Fruit fly (Drosophila melanogaster) whole organism, prepupa: ENCODE results near the gene Polr1B.

Source experiments
- CG10631 ChIP-seq: fragments of 200-800 bp; sonication (Bioruptor generic); optimal IDR thresholded peaks from 2 replicates; lab custom pipeline; 2016; ENCODE audit warnings: missing biosample characterization, missing genetic modification characterization
- CG10669 ChIP-seq: fragments of 200-800 bp; sonication (Bioruptor generic); optimal IDR thresholded peaks from 3 replicates; lab custom pipeline; 2018; ENCODE audit warnings: missing biosample characterization, mild to moderate bottlenecking, missing genetic modification characterization, moderate library complexity
- CG11294 ChIP-seq: fragments of 200-800 bp; sonication (Bioruptor generic); IDR thresholded peaks from 2 replicates; pipeline ENCODE4 v1.3.6; 2022; ENCODE audit warnings: missing biosample characterization, missing genetic modification characterization
- CG11762 ChIP-seq: fragments of 200-800 bp; sonication (Bioruptor generic); optimal IDR thresholded peaks from 3 replicates; lab custom pipeline; 2016; ENCODE audit warnings: missing biosample characterization, missing genetic modification characterization; ENCODE audit not compliant: insufficient read depth
- CG11902 ChIP-seq: fragments of 200-800 bp; sonication (Bioruptor generic); optimal IDR thresholded peaks from 3 replicates; lab custom pipeline; 2016; ENCODE audit warnings: missing biosample characterization, missing genetic modification characterization
- CG15336 ChIP-seq: fragments of 200-800 bp; sonication (Bioruptor generic); IDR thresholded peaks from 2 replicates; pipeline ENCODE4 v1.3.6; 2022; ENCODE audit warnings: missing biosample characterization, missing genetic modification characterization
- CG1621 ChIP-seq: fragments of 200-800 bp; sonication (Bioruptor generic); optimal IDR thresholded peaks from 3 replicates; lab custom pipeline; 2018; ENCODE audit warnings: missing biosample characterization, mild to moderate bottlenecking, missing genetic modification characterization
- CG16779 ChIP-seq: fragments of 200-800 bp; sonication (Bioruptor generic); optimal IDR thresholded peaks from 3 replicates; lab custom pipeline; 2017; ENCODE audit warnings: missing biosample characterization, mild to moderate bottlenecking, missing genetic modification characterization
- CG3032 ChIP-seq: fragments of 200-800 bp; optimal IDR thresholded peaks from 2 replicates; lab custom pipeline; 2019; ENCODE audit warnings: missing biosample characterization, mild to moderate bottlenecking, missing genetic modification characterization, moderate library complexity
- CG32006 ChIP-seq: fragments of 200-800 bp; sonication (Bioruptor generic); optimal IDR thresholded peaks from 3 replicates; lab custom pipeline; 2017; ENCODE audit warnings: missing biosample characterization, mild to moderate bottlenecking, missing genetic modification characterization
- CG34406 ChIP-seq: fragments of 200-800 bp; sonication (Bioruptor generic); optimal IDR thresholded peaks from 3 replicates; lab custom pipeline; 2016; ENCODE audit warnings: missing biosample characterization, missing genetic modification characterization
- CG4318 ChIP-seq: fragments of 200-800 bp; sonication (Bioruptor generic); optimal IDR thresholded peaks from 3 replicates; lab custom pipeline; 2017; ENCODE audit warnings: missing biosample characterization, mild to moderate bottlenecking, missing genetic modification characterization
- CG6276 ChIP-seq: fragments of 200-800 bp; sonication (Bioruptor generic); optimal IDR thresholded peaks from 2 replicates; lab custom pipeline; 2017; ENCODE audit warnings: missing biosample characterization, mild to moderate bottlenecking, missing genetic modification characterization
- CG6792 ChIP-seq: fragments of 200-800 bp; sonication (Bioruptor generic); optimal IDR thresholded peaks from 3 replicates; lab custom pipeline; 2016; ENCODE audit warnings: missing biosample characterization, missing genetic modification characterization
- CG6808 ChIP-seq: fragments of 200-800 bp; sonication (Bioruptor generic); optimal IDR thresholded peaks from 3 replicates; lab custom pipeline; 2017; ENCODE audit warnings: missing biosample characterization, missing genetic modification characterization, mild to moderate bottlenecking, moderate library complexity, missing genetic modification reagents
- CG6854 ChIP-seq: fragments of 200-800 bp; sonication (Bioruptor generic); optimal IDR thresholded peaks from 2 replicates; lab custom pipeline; 2017; ENCODE audit warnings: missing biosample characterization, mild to moderate bottlenecking, missing genetic modification characterization
- CG7368 ChIP-seq: fragments of 200-800 bp; sonication (Bioruptor generic); optimal IDR thresholded peaks from 3 replicates; lab custom pipeline; 2016; ENCODE audit warnings: missing biosample characterization, missing genetic modification characterization
- CG8119 ChIP-seq: fragments of 200-800 bp; sonication (Bioruptor generic); IDR thresholded peaks from 3 replicates; pipeline ENCODE4 v1.3.6; 2022; ENCODE audit warnings: missing biosample characterization, missing genetic modification characterization
- CG8319 ChIP-seq: fragments of 200-800 bp; sonication (Bioruptor generic); optimal IDR thresholded peaks from 3 replicates; lab custom pipeline; 2016; ENCODE audit warnings: missing biosample characterization, missing genetic modification characterization
- CG8632 ChIP-seq: fragments of 200-800 bp; sonication (Bioruptor generic); optimal IDR thresholded peaks from 3 replicates; lab custom pipeline; 2016; ENCODE audit warnings: missing biosample characterization, missing genetic modification characterization
- Eip78C ChIP-seq: fragments of 200-800 bp; sonication (Bioruptor generic); peaks from one replicate; lab custom pipeline; 2016; ENCODE audit warnings: missing biosample characterization, missing genetic modification characterization
- Eip93F ChIP-seq: fragments of 200-800 bp; sonication (Bioruptor generic); optimal IDR thresholded peaks from 2 replicates; lab custom pipeline; 2016; ENCODE audit warnings: missing biosample characterization, mild to moderate bottlenecking, missing genetic modification characterization
- Ets21C ChIP-seq: fragments of 200-800 bp; sonication (Bioruptor generic); optimal IDR thresholded peaks from 3 replicates; lab custom pipeline; 2016; ENCODE audit warnings: missing biosample characterization, missing genetic modification characterization
- Hr38 ChIP-seq: sonication (Bioruptor generic); optimal IDR thresholded peaks from 2 replicates; lab custom pipeline; 2016; ENCODE audit warnings: missing biosample characterization, missing genetic modification characterization
- Hr39 ChIP-seq: fragments of 200-800 bp; sonication (Bioruptor generic); optimal IDR thresholded peaks from 2 replicates; lab custom pipeline; 2016; ENCODE audit warnings: missing biosample characterization, missing genetic modification characterization
- Hr4 ChIP-seq: fragments of 200-800 bp; sonication (Bioruptor generic); optimal IDR thresholded peaks from 3 replicates; lab custom pipeline; 2016; ENCODE audit warnings: missing biosample characterization, missing genetic modification characterization
- Lpt ChIP-seq: fragments of 200-800 bp; sonication (Bioruptor generic); optimal IDR thresholded peaks from 3 replicates; lab custom pipeline; 2016; ENCODE audit warnings: missing biosample characterization, missing genetic modification characterization
- OdsH ChIP-seq: fragments of 200-800 bp; sonication (Bioruptor generic); optimal IDR thresholded peaks from 3 replicates; lab custom pipeline; 2016; ENCODE audit warnings: missing biosample characterization, missing genetic modification characterization
- Sox102F ChIP-seq: fragments of 200-800 bp; sonication (Bioruptor generic); optimal IDR thresholded peaks from 2 replicates; lab custom pipeline; 2016; ENCODE audit warnings: missing biosample characterization, mild to moderate bottlenecking, missing genetic modification characterization
- Sox14 ChIP-seq: fragments of 200-800 bp; sonication (Bioruptor generic); optimal IDR thresholded peaks from 3 replicates; lab custom pipeline; 2016; ENCODE audit warnings: missing biosample characterization, missing genetic modification characterization
- Sox15 ChIP-seq: fragments of 200-800 bp; sonication (Bioruptor generic); optimal IDR thresholded peaks from 3 replicates; lab custom pipeline; 2016; ENCODE audit warnings: missing biosample characterization, missing genetic modification characterization
- acj6 ChIP-seq: fragments of 200-800 bp; sonication (Bioruptor generic); optimal IDR thresholded peaks from 3 replicates; lab custom pipeline; 2016; ENCODE audit warnings: missing biosample characterization, missing genetic modification characterization
- cyc ChIP-seq: fragments of 200-800 bp; sonication (Bioruptor generic); optimal IDR thresholded peaks from 3 replicates; lab custom pipeline; 2016; ENCODE audit warnings: missing biosample characterization, missing genetic modification characterization
- dac ChIP-seq: fragments of 200-800 bp; sonication (Bioruptor generic); optimal IDR thresholded peaks from 2 replicates; lab custom pipeline; 2017; ENCODE audit warnings: missing biosample characterization, mild to moderate bottlenecking, missing genetic modification characterization
- dsx ChIP-seq: fragments of 200-800 bp; optimal IDR thresholded peaks from 3 replicates; lab custom pipeline; 2019; ENCODE audit warnings: missing biosample characterization, mild to moderate bottlenecking, missing genetic modification characterization, moderate library complexity; ENCODE audit not compliant: poor library complexity, severe bottlenecking
- eg ChIP-seq: fragments of 200-800 bp; sonication (Bioruptor generic); IDR thresholded peaks from 3 replicates; pipeline ENCODE4 v1.3.6; 2022; ENCODE audit warnings: missing biosample characterization, missing genetic modification characterization
- esn ChIP-seq: fragments of 200-800 bp; sonication (Bioruptor generic); optimal IDR thresholded peaks from 2 replicates; lab custom pipeline; 2016; ENCODE audit warnings: missing biosample characterization, mild to moderate bottlenecking, missing genetic modification characterization, moderate library complexity
- fd59A ChIP-seq: fragments of 200-800 bp; sonication (Bioruptor generic); optimal IDR thresholded peaks from 2 replicates; lab custom pipeline; 2017; ENCODE audit warnings: missing biosample characterization, mild to moderate bottlenecking, missing genetic modification characterization, missing genetic modification reagents
- net ChIP-seq: fragments of 200-800 bp; sonication (Bioruptor generic); optimal IDR thresholded peaks from 3 replicates; lab custom pipeline; 2016; ENCODE audit warnings: missing biosample characterization, missing genetic modification characterization
- pdm3 ChIP-seq: fragments of 200-800 bp; sonication (Bioruptor generic); optimal IDR thresholded peaks from 3 replicates; lab custom pipeline; 2016; ENCODE audit warnings: missing biosample characterization, missing genetic modification characterization
- spab ChIP-seq: fragments of 200-800 bp; sonication (Bioruptor generic); optimal IDR thresholded peaks from 2 replicates; lab custom pipeline; 2017; ENCODE audit warnings: missing biosample characterization, mild to moderate bottlenecking, missing genetic modification characterization, missing genetic modification reagents
- ss ChIP-seq, 2 experiments: fragments of 200-800 bp; sonication (Bioruptor generic); optimal IDR thresholded peaks; 2 replicates in 1 of 2; 3 replicates in 1 of 2; lab custom pipeline; 2017 to 2018; ENCODE audit warnings: mild to moderate bottlenecking in 2 of 2, missing biosample characterization in 2 of 2, missing genetic modification characterization in 2 of 2, moderate library complexity in 1 of 2
- svp ChIP-seq: fragments of 200-800 bp; sonication (Bioruptor generic); peaks from one replicate; lab custom pipeline; 2016; ENCODE audit warnings: missing biosample characterization, missing genetic modification characterization
- topi ChIP-seq: fragments of 200-800 bp; sonication (Bioruptor generic); optimal IDR thresholded peaks from 3 replicates; lab custom pipeline; 2016; ENCODE audit warnings: missing biosample characterization, missing genetic modification characterization
- vri ChIP-seq: fragments of 200-800 bp; sonication (Bioruptor generic); optimal IDR thresholded peaks from 3 replicates; lab custom pipeline; 2016; ENCODE audit warnings: missing biosample characterization, mild to moderate bottlenecking, missing genetic modification characterization

The Polr1B gene

DNA sequence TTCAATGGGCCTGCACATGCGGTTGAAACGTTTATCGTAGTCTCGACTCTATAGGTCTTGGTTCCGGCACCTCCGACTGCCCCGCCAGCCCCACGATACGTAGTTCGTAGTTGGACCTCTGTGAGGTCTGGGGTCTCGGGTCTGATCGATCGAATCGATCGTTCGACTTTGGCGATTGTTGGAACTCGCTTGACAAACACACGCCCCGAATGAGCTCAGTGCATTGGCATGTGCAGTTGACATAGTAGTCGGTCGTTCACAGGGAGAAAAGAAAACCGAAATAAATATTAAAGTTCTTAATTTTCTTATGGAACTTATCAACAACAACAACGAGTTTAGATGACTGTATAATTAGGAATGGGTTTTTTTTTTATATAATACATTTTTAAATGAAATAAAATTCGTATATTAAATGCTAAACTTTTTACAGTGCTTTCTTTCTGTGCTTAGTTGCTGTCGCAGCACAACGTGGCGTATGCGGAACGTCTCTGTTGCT is 31.3 kb downstream of the Polr1B start (continued):
- TF ChIP-seq ss (GFP tag; optimal IDR thresholded peaks at IDR 0.05; lab: Kevin White, UChicago) (peak in 1 of 2 experiments; percentile 1), Ets21C (GFP tag; lab: Kevin White, UChicago) (no peak), acj6 (GFP tag; lab: Kevin White, UChicago) (peak; percentile 61), CG8632 (GFP tag; lab: Kevin White, UChicago) (peak; percentile 34), CG11294 (GFP tag; lab: Robert Waterston, UW) (peak; percentile 35), CG11762 (GFP tag; lab: Kevin White, UChicago) (peak; percentile 31), Hr4 (peak; percentile 71), eg (GFP tag; lab: Robert Waterston, UW) (peak; percentile 87), dsx (GFP tag; lab: Kevin White, UChicago) (no peak), Eip78C (GFP tag; lab: Kevin White, UChicago) (peak; percentile 82), Hr39 (GFP tag; lab: Kevin White, UChicago) (no peak), vri (no peak), dac (GFP tag; lab: Kevin White, UChicago) (peak; percentile 24)

- no peak for TF ChIP-seq CG8632 (GFP tag; lab: Kevin White, UChicago)
- no peak for TF ChIP-seq topi
- TF ChIP-seq Ets21C (GFP tag; lab: Kevin White, UChicago) = no peak
- no peak for TF ChIP-seq CG8119 (GFP tag; lab: Robert Waterston, UW)
- TF ChIP-seq CG16779 (tag; lab: Kevin White, UChicago) = no peak
- TF ChIP-seq CG8319 (GFP tag; lab: Kevin White, UChicago) = no peak
- TF ChIP-seq CG4318 (GFP tag; lab: Kevin White, UChicago) = no peak
- no peak for TF ChIP-seq CG1621
- no peak for TF ChIP-seq fd59A
- no peak for TF ChIP-seq eg (GFP tag; lab: Robert Waterston, UW)
- TF ChIP-seq Hr4 = no peak
- TF ChIP-seq Lpt = no peak
- no peak for TF ChIP-seq CG32006 (GFP tag; lab: Kevin White, UChicago)
- no peak for TF ChIP-seq CG11902
- TF ChIP-seq svp = no peak
- no peak for TF ChIP-seq CG6854 (GFP tag; lab: Kevin White, UChicago)
- no peak for TF ChIP-seq cyc (GFP tag; lab: Kevin White, UChicago)
- TF ChIP-seq spab (GFP tag; lab: Kevin White, UChicago) = no peak
- no peak for TF ChIP-seq Hr38 (GFP tag; lab: Kevin White, UChicago)
Observed at dm6 chr2L:437498-437897, 33.4 kb downstream of the Polr1B start.

DNA sequence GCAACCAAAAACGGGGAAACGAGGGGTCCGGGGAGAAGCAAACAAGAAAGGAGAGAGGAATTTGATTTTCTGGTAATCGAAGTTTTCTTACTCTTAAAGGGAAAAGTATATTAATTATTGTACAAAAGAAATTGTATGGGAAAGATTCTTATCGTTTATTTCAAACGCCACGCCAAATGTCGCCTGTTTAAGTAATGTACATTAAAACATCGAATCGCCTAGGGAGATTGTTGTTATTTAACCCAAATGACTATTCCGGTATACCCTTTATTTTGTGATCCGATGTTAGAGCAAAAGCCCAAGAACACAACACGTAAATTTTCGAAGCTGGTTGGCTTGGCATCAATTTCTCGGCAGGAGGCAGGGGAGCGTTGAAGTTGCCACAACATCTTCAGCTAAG is 35.3 kb downstream of the Polr1B start:
- TF ChIP-seq Sox102F (GFP tag; lab: Kevin White, UChicago) (peak; percentile 90), ss (GFP tag; optimal IDR thresholded peaks at IDR 0.05; lab: Kevin White, UChicago) (peak; percentile 71 to 78), CG15336 (GFP tag; lab: Robert Waterston, UW) (peak; percentile 78), CG34406 (peak; percentile 78), eg (GFP tag; lab: Robert Waterston, UW) (peak; percentile 73), esn (GFP tag; lab: Kevin White, UChicago) (peak; percentile 95), CG3032 (tag; lab: Kevin White, UChicago) (peak; percentile 92), CG6276 (peak; percentile 57), CG6808 (GFP tag; lab: Kevin White, UChicago) (peak; percentile 88), cyc (GFP tag; lab: Kevin White, UChicago) (peak; percentile 92), CG1621 (peak; percentile 60), CG10631 (GFP tag; lab: Kevin White, UChicago) (peak; percentile 90), OdsH (peak; percentile 79), CG11762 (GFP tag; lab: Kevin White, UChicago) (peak; percentile 83), Hr39 (GFP tag; lab: Kevin White, UChicago) (peak; percentile 94), Eip93F (peak; percentile 88), svp (peak; percentile 96), Eip78C (GFP tag; lab: Kevin White, UChicago) (peak; percentile 95), spab (GFP tag; lab: Kevin White, UChicago) (peak; percentile 84), CG10669 (GFP tag; lab: Kevin White, UChicago) (peak; percentile 84), pdm3 (GFP tag; lab: Kevin White, UChicago) (peak; percentile 86), CG6792 (peak; percentile 84), topi (peak; percentile 93), Sox15 (GFP tag; lab: Kevin White, UChicago) (peak; percentile 67), CG4318 (GFP tag; lab: Kevin White, UChicago) (peak; percentile 34), net (GFP tag; lab: Kevin White, UChicago) (peak; percentile 67), CG7368 (GFP tag; lab: Kevin White, UChicago) (peak; percentile 72), dsx (GFP tag; lab: Kevin White, UChicago) (peak; percentile 75), Sox14 (GFP tag; lab: Kevin White, UChicago) (peak; percentile 90), Hr4 (peak; percentile 62), CG6854 (GFP tag; lab: Kevin White, UChicago) (peak; percentile 72), CG8319 (GFP tag; lab: Kevin White, UChicago) (peak; percentile 68)
